Fruit fly (Drosophila melanogaster): ENCODE results near the gene CG43057.

The CG43057 gene

DNA sequence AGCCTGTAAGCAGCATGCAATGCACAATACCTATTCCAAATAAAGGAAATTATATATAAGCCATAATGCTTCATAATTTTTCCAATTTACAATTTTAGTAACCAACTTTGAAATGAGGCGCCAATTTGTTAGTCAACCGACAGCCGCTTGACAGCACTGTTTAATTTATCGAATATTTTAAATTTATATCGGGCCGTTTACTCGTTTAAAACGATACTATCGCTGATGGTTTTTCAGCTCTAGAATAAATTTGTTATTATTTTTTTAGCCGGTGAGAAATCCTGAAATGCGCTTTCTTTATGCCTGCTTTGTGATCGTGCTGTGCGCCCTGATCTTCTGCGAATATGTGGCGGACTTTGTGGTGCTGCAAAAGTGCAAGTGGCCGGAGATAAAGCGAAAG is 45.0 kb downstream of the CG43057 start, which contains the start of gene PGAP5 (continued):
- TF ChIP-seq Dll (GFP tag; IDR thresholded peaks at IDR 0.05; ENCODE audit: partially characterized antibody) (peak; percentile 96), ci (GFP tag; IDR thresholded peaks at IDR 0.05) (0 out of 3 replicates have a peak, but pooled peaks have one; percentile 17), CG34376 (GFP tag; optimal IDR thresholded peaks at IDR 0.05) (peak; percentile 24), Ada2b (GFP tag; IDR thresholded peaks at IDR 0.05) (no peak), CG10462 (GFP tag; optimal IDR thresholded peaks at IDR 0.05) (no peak), bigmax (GFP tag; optimal IDR thresholded peaks at IDR 0.05) (no peak), CG31441 (GFP tag; IDR thresholded peaks at IDR 0.05) (no peak), CG7556 (GFP tag; optimal IDR thresholded peaks at IDR 0.05) (no peak), CG11696 (GFP tag; IDR thresholded peaks at IDR 0.05) (no peak), vnd (GFP tag; IDR thresholded peaks at IDR 0.05; ENCODE audit: partially characterized antibody) (peak; percentile 87), ro (GFP tag; IDR thresholded peaks at IDR 0.05) (no peak), CHES-1-like (GFP tag; optimal IDR thresholded peaks at IDR 0.05) (peak; percentile 26), CG1529 (GFP tag; optimal IDR thresholded peaks at IDR 0.05) (no peak), otp (GFP tag; IDR thresholded peaks at IDR 0.05) (no peak), MESR4 (GFP tag; optimal IDR thresholded peaks at IDR 0.05) (peak; percentile 47), Fer1 (GFP tag; optimal IDR thresholded peaks at IDR 0.05) (peak; percentile 22), CG2129 (GFP tag; IDR thresholded peaks at IDR 0.05; ENCODE audit: partially characterized antibody) (peak; percentile 94), CG3995 (GFP tag; optimal IDR thresholded peaks at IDR 0.05) (peak; percentile 35), CG18476 (GFP tag; optimal IDR thresholded peaks at IDR 0.05) (no peak), Sry-δ (GFP tag; optimal IDR thresholded peaks at IDR 0.05) (peak; percentile 91), CG13775 (GFP tag; optimal IDR thresholded peaks at IDR 0.05) (no peak), CG18764 (GFP tag; optimal IDR thresholded peaks at IDR 0.05) (no peak), CG7372 (GFP tag; IDR thresholded peaks at IDR 0.05) (no peak), Hr78 (GFP tag; optimal IDR thresholded peaks at IDR 0.05) (no peak), CTCF (GFP tag; optimal IDR thresholded peaks at IDR 0.05) (no peak), tna (GFP tag; IDR thresholded peaks at IDR 0.05; ENCODE audit: partially characterized antibody) (peak; percentile 81), Oaz (GFP tag; IDR thresholded peaks at IDR 0.05) (no peak), CG9437 (GFP tag; optimal IDR thresholded peaks at IDR 0.05) (no peak), tin (GFP tag; optimal IDR thresholded peaks at IDR 0.05) (no peak), trem (tag; optimal IDR thresholded peaks at IDR 0.05) (peak; percentile 27), Sin3A (optimal IDR thresholded peaks at IDR 0.05) (peak; percentile 61), lab (GFP tag; optimal IDR thresholded peaks at IDR 0.05) (no peak), CG6791 (GFP tag; IDR thresholded peaks at IDR 0.05; ENCODE audit: partially characterized antibody) (peak; percentile 94), CG12299 (tag; optimal IDR thresholded peaks at IDR 0.05) (no peak), CG6254 (GFP tag; optimal IDR thresholded peaks at IDR 0.05) (no peak), her (GFP tag; optimal IDR thresholded peaks at IDR 0.05) (no peak), hb (GFP tag; IDR thresholded peaks at IDR 0.05; ENCODE audit: partially characterized antibody) (peak; percentile 79), aop (GFP tag; IDR thresholded peaks at IDR 0.05) (peak; percentile 22; the same call in 1 of the 2 replicates), B-H2 (GFP tag; optimal IDR thresholded peaks at IDR 0.05) (peak; percentile 73), CG9876 (GFP tag; optimal IDR thresholded peaks at IDR 0.05) (no peak), Rfx (GFP tag; IDR thresholded peaks at IDR 0.05) (peak; percentile 63; the same call in 1 of the 2 replicates), Mad (GFP tag; optimal IDR thresholded peaks at IDR 0.05) (peak; percentile 5), CG11560 (tag; IDR thresholded peaks at IDR 0.05) (peak; percentile 99), B-H1 (GFP tag; IDR thresholded peaks at IDR 0.05) (no peak), nmo (GFP tag; optimal IDR thresholded peaks at IDR 0.05) (peak; percentile 28), da (GFP tag; optimal IDR thresholded peaks at IDR 0.05) (no peak), Taf1 (GFP tag; IDR thresholded peaks at IDR 0.05) (no peak), CG10147 (GFP tag; optimal IDR thresholded peaks at IDR 0.05) (no peak), CG6813 (GFP tag; optimal IDR thresholded peaks at IDR 0.05) (no peak), corto (GFP tag; optimal IDR thresholded peaks at IDR 0.05) (peak; percentile 19), ase (GFP tag; IDR thresholded peaks at IDR 0.05) (no peak), bab2 (GFP tag; optimal IDR thresholded peaks at IDR 0.05) (peak; percentile 1)

Data from whole organism, embryonic.